Worm (Caenorhabditis elegans) whole organism, mixed stage, embryonic: ENCODE results near the gene sre-21.

Experiments used
- bed-3 ChIP-seq: fragments of 200-800 bp; sonication (Bioruptor generic); optimal IDR thresholded peaks from 3 replicates; lab custom pipeline; 2018; ENCODE audit warnings: mild to moderate bottlenecking, missing genetic modification characterization, moderate library complexity, missing compliant biosample characterization
- blmp-1 ChIP-seq: fragments of 150-350 bp; optimal IDR thresholded peaks from 2 replicates; lab custom pipeline; 2014; ENCODE audit warnings: missing biosample characterization, missing genetic modification characterization
- cnd-1 ChIP-seq: fragments of 200-800 bp; sonication (Bioruptor generic); optimal IDR thresholded peaks from 2 replicates; lab custom pipeline; 2018; ENCODE audit warnings: mild to moderate bottlenecking, missing genetic modification characterization, missing compliant biosample characterization
- hlh-1 ChIP-seq: fragments of 150-350 bp; optimal IDR thresholded peaks from 2 replicates; lab custom pipeline; 2014; ENCODE audit warnings: missing biosample characterization, missing genetic modification reagents, missing genetic modification characterization
- mab-5 ChIP-seq: fragments of 150-350 bp; optimal IDR thresholded peaks from 2 replicates; lab custom pipeline; 2014; ENCODE audit warnings: missing biosample characterization, missing genetic modification characterization
- nhr-237 ChIP-seq: fragments of 150-350 bp; optimal IDR thresholded peaks from 2 replicates; lab custom pipeline; 2014; ENCODE audit warnings: missing biosample characterization, missing genetic modification characterization
- nhr-76 ChIP-seq: sonication (generic microtip); optimal IDR thresholded peaks from 2 replicates; lab custom pipeline; 2017; ENCODE audit warnings: missing biosample characterization, missing genetic modification characterization
- sem-2 ChIP-seq: fragments of 200-800 bp; sonication (Bioruptor generic); optimal IDR thresholded peaks from 2 replicates; lab custom pipeline; 2018; ENCODE audit warnings: mild to moderate bottlenecking, missing genetic modification characterization, missing compliant biosample characterization
- snpc-4 ChIP-seq: fragments of 150-350 bp; optimal IDR thresholded peaks from 2 replicates; lab custom pipeline; 2014; ENCODE audit warnings: missing biosample characterization, missing genetic modification characterization
- sptf-1 ChIP-seq: sonication (generic microtip); optimal IDR thresholded peaks from 2 replicates; lab custom pipeline; 2017; ENCODE audit warnings: mild to moderate bottlenecking, missing genetic modification characterization, moderate library complexity, missing compliant biosample characterization
- zip-8 ChIP-seq: fragments of 150-350 bp; optimal IDR thresholded peaks from 2 replicates; lab custom pipeline; 2014; ENCODE audit warnings: missing biosample characterization, missing genetic modification characterization

sre-21 gene

DNA sequence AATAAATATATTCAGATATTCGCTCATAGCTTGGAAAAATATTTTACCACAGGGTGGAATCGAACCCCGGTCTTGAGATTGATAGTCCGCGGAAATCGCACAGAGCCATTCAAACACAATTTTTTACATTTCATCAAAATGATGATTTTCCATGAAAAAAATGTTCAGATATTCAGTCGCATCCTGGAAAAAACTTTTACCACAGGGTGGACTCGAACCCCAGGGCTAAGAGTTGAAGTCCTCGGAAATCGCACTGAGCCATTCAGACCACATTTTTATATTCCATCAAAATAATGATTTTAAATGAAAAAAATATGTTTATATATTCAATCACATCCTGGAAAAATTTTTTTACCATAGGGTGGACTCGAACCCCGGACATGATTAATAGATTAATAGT is 50.5 kb downstream of the sre-21 start:
- TF ChIP-seq cnd-1 (no peak), blmp-1 (tag; lab: Kevin White, UChicago) (no peak), hlh-1 (tag; lab: Kevin White, UChicago) (no peak), bed-3 (GFP tag; lab: Kevin White, UChicago) (no peak), nhr-76 (tag; lab: Kevin White, UChicago) (no peak), snpc-4 (tag; lab: Kevin White, UChicago) (no peak), sem-2 (GFP tag; lab: Kevin White, UChicago) (no peak), mab-5 (no peak)

- TF ChIP-seq nhr-237 (tag; lab: Kevin White, UChicago) (no peak), zip-8 (tag; lab: Kevin White, UChicago) (no peak), snpc-4 (tag; lab: Kevin White, UChicago) (no peak), sptf-1 (no peak)
These were observed 51.3 kb downstream of the sre-21 start for ce11 chrV:17721709-17722108.
